Worm (Caenorhabditis elegans) whole organism, young adult: ENCODE measurements around the gene ptr-13.

Experiments
- B0035.1 ChIP-seq: sonication (generic microtip); optimal IDR thresholded peaks from 2 replicates; lab custom pipeline; 2016; ENCODE audit warnings: missing genetic modification characterization, mild to moderate bottlenecking, missing compliant biosample characterization, missing genotype, missing genetic modification reagents
- B0261.1 ChIP-seq: sonication (generic microtip); optimal IDR thresholded peaks from 2 replicates; lab custom pipeline; 2016; ENCODE audit warnings: mild to moderate bottlenecking, missing genetic modification characterization, moderate library complexity, missing compliant biosample characterization
- F22D6.2 ChIP-seq: sonication (generic microtip); optimal IDR thresholded peaks from 2 replicates; lab custom pipeline; 2016; ENCODE audit warnings: mild to moderate bottlenecking, missing genetic modification characterization, missing compliant biosample characterization
- F23B12.7 ChIP-seq: sonication (generic microtip); optimal IDR thresholded peaks from 2 replicates; lab custom pipeline; 2017; ENCODE audit warnings: missing genetic modification characterization, mild to moderate bottlenecking, missing compliant biosample characterization, antibody characterized with exemption, moderate library complexity; ENCODE audit not compliant: insufficient read depth
- K11D2.4 ChIP-seq: fragments of 200-800 bp; sonication (Bioruptor generic); IDR thresholded peaks from 2 replicates; pipeline ENCODE4 v1.3.6; 2022; ENCODE audit warnings: missing genetic modification reagents, missing genetic modification characterization, missing compliant biosample characterization
- K12H6.12 ChIP-seq: fragments of 200-800 bp; sonication (Bioruptor generic); optimal IDR thresholded peaks from 2 replicates; lab custom pipeline; 2018; ENCODE audit warnings: mild to moderate bottlenecking, missing genetic modification characterization, missing compliant biosample characterization
- Y53G8AR.9 ChIP-seq: fragments of 200-800 bp; sonication (Bioruptor generic); conservative IDR thresholded peaks from 2 replicates; pipeline ENCODE4 v1.3.6; 2022; ENCODE audit warnings: missing genetic modification reagents, missing genetic modification characterization, missing compliant biosample characterization
- ama-1 ChIP-seq, 3 experiments: fragments of 150-350 bp in 1 of 3; sonication (generic microtip) in 2 of 3; optimal IDR thresholded peaks; 2 replicates each; lab custom pipeline; 2014 to 2018; ENCODE audit warnings: missing biosample characterization in 2 of 3, missing genetic modification characterization in 2 of 3, missing genetic modification reagents in 2 of 3
- cebp-1 ChIP-seq, 2 experiments: fragments of 200-800 bp in 1 of 2; sonication (Bioruptor generic) in 1 of 2; sonication (generic microtip) in 1 of 2; IDR thresholded peaks in 1 of 2; optimal IDR thresholded peaks in 1 of 2; 2 replicates each; pipeline versions ENCODE4 v1.3.6 to Lab custom; 2017 to 2022; ENCODE audit warnings: missing compliant biosample characterization in 2 of 2, missing genetic modification characterization in 2 of 2, mild to moderate bottlenecking in 1 of 2, missing genetic modification reagents in 1 of 2, moderate library complexity in 1 of 2
- chd-7 ChIP-seq: sonication (generic microtip); optimal IDR thresholded peaks from 2 replicates; lab custom pipeline; 2016; ENCODE audit warnings: mild to moderate bottlenecking, missing genetic modification characterization, moderate library complexity, missing compliant biosample characterization
- die-1 ChIP-seq: sonication (generic microtip); optimal IDR thresholded peaks from 2 replicates; lab custom pipeline; 2016; ENCODE audit warnings: missing genotype, mild to moderate bottlenecking, missing genetic modification characterization, missing compliant biosample characterization
- dox-1 ChIP-seq: fragments of 200-800 bp; sonication (Bioruptor generic); IDR thresholded peaks from 2 replicates; pipeline ENCODE4 v1.3.6; 2022; ENCODE audit warnings: missing genetic modification reagents, missing genetic modification characterization, missing compliant biosample characterization
- egl-44 ChIP-seq: fragments of 200-800 bp; sonication (Bioruptor generic); IDR thresholded peaks from 2 replicates; pipeline ENCODE4 v1.3.6; 2022; ENCODE audit warnings: missing genetic modification reagents, missing genetic modification characterization, missing compliant biosample characterization
- egrh-3 ChIP-seq: fragments of 200-800 bp; sonication (Bioruptor generic); IDR thresholded peaks from 2 replicates; pipeline ENCODE4 v1.3.6; 2022; ENCODE audit warnings: missing genetic modification reagents, missing genetic modification characterization, missing compliant biosample characterization
- ekl-4 ChIP-seq: fragments of 200-800 bp; sonication (Bioruptor generic); IDR thresholded peaks from 2 replicates; pipeline ENCODE4 v1.3.6; 2022; ENCODE audit warnings: missing genetic modification reagents, missing genetic modification characterization, missing compliant biosample characterization
- hmg-1.2 ChIP-seq: fragments of 200-800 bp; sonication (Bioruptor generic); IDR thresholded peaks from 2 replicates; pipeline ENCODE4 v1.3.6; 2022; ENCODE audit warnings: missing genetic modification reagents, missing genetic modification characterization, missing compliant biosample characterization
- hsf-1 ChIP-seq: fragments of 200-800 bp; sonication (Bioruptor generic); IDR thresholded peaks from 2 replicates; pipeline ENCODE4 v1.3.6; 2022; ENCODE audit warnings: missing genetic modification reagents, missing genetic modification characterization, missing compliant biosample characterization
- let-607 ChIP-seq, 2 experiments: fragments of 200-800 bp in 1 of 2; sonication (Bioruptor generic) in 1 of 2; sonication (generic microtip) in 1 of 2; optimal IDR thresholded peaks; 2 replicates each; lab custom pipeline; 2016 to 2018; ENCODE audit warnings: mild to moderate bottlenecking in 2 of 2, missing compliant biosample characterization in 2 of 2, missing genetic modification characterization in 2 of 2, moderate library complexity in 2 of 2, missing genotype in 1 of 2
- lin-26 ChIP-seq: fragments of 200-800 bp; sonication (Bioruptor generic); IDR thresholded peaks from 2 replicates; pipeline ENCODE4 v1.3.6; 2022; ENCODE audit warnings: missing genetic modification reagents, missing genetic modification characterization, missing compliant biosample characterization
- lin-40 ChIP-seq: sonication (generic microtip); optimal IDR thresholded peaks from 2 replicates; lab custom pipeline; 2016; ENCODE audit warnings: missing genetic modification characterization, mild to moderate bottlenecking, missing compliant biosample characterization, missing genotype, missing genetic modification reagents
- lsl-1 ChIP-seq: fragments of 200-800 bp; sonication (Bioruptor generic); optimal IDR thresholded peaks from 2 replicates; lab custom pipeline; 2018; ENCODE audit warnings: mild to moderate bottlenecking, missing genetic modification characterization, moderate library complexity, missing compliant biosample characterization
- lsy-27 ChIP-seq: sonication (generic microtip); optimal IDR thresholded peaks from 2 replicates; lab custom pipeline; 2017; ENCODE audit warnings: missing genetic modification characterization, mild to moderate bottlenecking, missing compliant biosample characterization, antibody characterized with exemption, missing genotype, borderline replicate concordance; ENCODE audit not compliant: insufficient read depth
- madf-3 ChIP-seq: fragments of 200-800 bp; sonication (Bioruptor generic); IDR thresholded peaks from 2 replicates; pipeline ENCODE4 v1.3.6; 2022; ENCODE audit warnings: missing genetic modification reagents, missing genetic modification characterization, missing compliant biosample characterization
- madf-6 ChIP-seq: fragments of 200-800 bp; sonication (Bioruptor generic); IDR thresholded peaks from 2 replicates; pipeline ENCODE4 v1.3.6; 2022; ENCODE audit warnings: missing genetic modification reagents, missing genetic modification characterization, missing compliant biosample characterization
- madf-8 ChIP-seq: fragments of 200-800 bp; sonication (Bioruptor generic); conservative IDR thresholded peaks from 2 replicates; pipeline ENCODE4 v1.3.6; 2022; ENCODE audit warnings: missing genetic modification reagents, missing genetic modification characterization, missing compliant biosample characterization
- mcd-1 ChIP-seq: fragments of 200-800 bp; sonication (Bioruptor generic); IDR thresholded peaks from 2 replicates; pipeline ENCODE4 v1.3.6; 2022; ENCODE audit warnings: missing genetic modification reagents, missing genetic modification characterization, missing compliant biosample characterization
- mel-28 ChIP-seq: sonication (generic microtip); optimal IDR thresholded peaks from 2 replicates; lab custom pipeline; 2016; ENCODE audit warnings: borderline replicate concordance, mild to moderate bottlenecking, missing genetic modification characterization, missing compliant biosample characterization
- nhr-27 ChIP-seq: fragments of 200-800 bp; sonication (Bioruptor generic); optimal IDR thresholded peaks from 2 replicates; lab custom pipeline; 2018; ENCODE audit warnings: mild to moderate bottlenecking, missing genetic modification characterization, moderate library complexity, missing compliant biosample characterization
- nhr-80 ChIP-seq: sonication (generic microtip); optimal IDR thresholded peaks from 2 replicates; lab custom pipeline; 2016; ENCODE audit warnings: missing genetic modification characterization, missing compliant biosample characterization
- nhr-90 ChIP-seq: sonication (generic microtip); optimal IDR thresholded peaks from 2 replicates; lab custom pipeline; 2016; ENCODE audit warnings: missing genotype, mild to moderate bottlenecking, missing genetic modification characterization, missing compliant biosample characterization
- sea-2 ChIP-seq: fragments of 200-800 bp; sonication (Bioruptor generic); IDR thresholded peaks from 2 replicates; pipeline ENCODE4 v1.3.6; 2022; ENCODE audit warnings: missing genetic modification characterization, missing compliant biosample characterization
- snpc-1.1 ChIP-seq: sonication (generic microtip); optimal IDR thresholded peaks from 2 replicates; lab custom pipeline; 2017; ENCODE audit warnings: missing genetic modification characterization, mild to moderate bottlenecking, missing compliant biosample characterization, antibody characterized with exemption, moderate library complexity, missing genotype, missing genetic modification reagents; ENCODE audit not compliant: insufficient read depth
- tbp1 ChIP-seq: fragments of 200-800 bp; sonication (Bioruptor generic); optimal IDR thresholded peaks from 2 replicates; lab custom pipeline; 2018; ENCODE audit warnings: mild to moderate bottlenecking, missing genetic modification characterization, missing compliant biosample characterization
- tbx-9 ChIP-seq: sonication (generic microtip); optimal IDR thresholded peaks from 2 replicates; lab custom pipeline; 2016; ENCODE audit warnings: borderline replicate concordance, missing genetic modification characterization, inconsistent platforms, missing compliant biosample characterization
- unc-62 ChIP-seq: fragments of 150-350 bp; optimal IDR thresholded peaks from 2 replicates; lab custom pipeline; 2014; ENCODE audit warnings: missing biosample characterization, missing genetic modification reagents, missing genetic modification characterization
- ztf-18 ChIP-seq: sonication (generic microtip); optimal IDR thresholded peaks from 2 replicates; lab custom pipeline; 2016; ENCODE audit warnings: missing genotype, mild to moderate bottlenecking, missing genetic modification characterization, missing compliant biosample characterization

ptr-13 gene

DNA sequence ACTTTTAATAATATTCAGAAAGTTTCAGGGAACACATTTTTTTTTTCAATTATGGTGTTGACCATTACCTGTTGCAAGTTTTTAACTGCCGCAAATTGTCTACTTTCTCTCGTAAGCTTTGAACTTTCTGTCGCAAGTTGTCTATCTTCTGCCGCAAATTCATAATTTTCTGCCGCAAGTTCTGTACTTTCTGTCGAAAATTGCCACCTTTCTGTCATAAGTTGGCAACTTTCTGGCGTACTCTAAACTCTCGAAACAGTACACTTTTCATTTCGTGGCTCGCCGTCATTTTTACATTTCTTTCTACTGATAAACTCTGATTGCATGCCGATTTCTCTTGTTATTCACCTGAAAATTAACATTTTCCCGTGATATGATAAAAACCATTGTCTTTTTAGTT lies 6.9 kb downstream of the ptr-13 start (continued):
- TF ChIP-seq tbx-9, result no peak
- TF ChIP-seq, all 124 proteins: peak for 0

DNA sequence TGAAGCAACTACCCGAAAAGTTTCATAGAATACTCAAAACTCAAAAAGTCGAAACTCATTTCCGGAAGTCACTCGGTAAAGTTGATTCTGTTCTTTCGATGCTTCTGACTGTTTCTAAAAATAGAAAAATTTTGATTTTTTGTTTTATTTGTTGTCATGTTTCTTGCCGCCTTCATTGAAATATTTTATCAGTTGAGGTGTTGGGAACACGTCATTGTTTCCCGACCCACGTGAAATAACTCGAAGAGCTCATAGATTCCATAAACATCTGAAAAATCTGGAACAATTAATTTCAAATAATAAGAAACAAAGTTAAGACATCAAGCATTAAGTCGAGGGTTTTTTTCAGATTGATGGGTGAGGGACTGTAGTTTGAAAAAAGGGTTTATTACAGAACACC lies 7.3 kb downstream of the ptr-13 start:
- no peak for TF ChIP-seq mel-28
- TF ChIP-seq lsy-27 (tag; lab: Kevin White, UChicago), result no peak
- TF ChIP-seq egl-44 (GFP tag; lab: Robert Waterston, UW), result no peak
- TF ChIP-seq let-607 (tag; optimal IDR thresholded peaks at IDR 0.05; lab: Kevin White, UChicago), result no peak
- TF ChIP-seq nhr-90 (tag; lab: Kevin White, UChicago), result no peak
- TF ChIP-seq lin-40 (tag; lab: Kevin White, UChicago), result no peak
- no peak for TF ChIP-seq lin-26 (GFP tag; lab: Robert Waterston, UW)
- TF ChIP-seq sea-2 (GFP tag; lab: Robert Waterston, UW), result no peak
- no peak for TF ChIP-seq mcd-1
- TF ChIP-seq ekl-4 (GFP tag; lab: Robert Waterston, UW), result no peak
- TF ChIP-seq K12H6.12, result no peak
- TF ChIP-seq B0035.1 (tag; lab: Kevin White, UChicago), result no peak
- no peak for TF ChIP-seq ztf-18 (tag; lab: Kevin White, UChicago)
- no peak for TF ChIP-seq B0261.1 (tag; lab: Kevin White, UChicago)
- TF ChIP-seq madf-3 (GFP tag; lab: Robert Waterston, UW), result no peak

- TF ChIP-seq cebp-1 (GFP tag; IDR thresholded peaks at IDR 0.05; lab: Robert Waterston, UW), result peak; percentile 33; the same call in 1 of the 2 replicates
- peak; percentile 56 for TF ChIP-seq cebp-1 (tag; optimal IDR thresholded peaks at IDR 0.05; lab: Kevin White, UChicago)
- TF ChIP-seq nhr-80, result peak; percentile 74
- peak; percentile 46 for TF ChIP-seq F23B12.7 (tag; lab: Kevin White, UChicago)
- TF ChIP-seq tbp1 (GFP tag; lab: Kevin White, UChicago), result peak; percentile 19
- no peak for TF ChIP-seq madf-8
- TF ChIP-seq let-607 (tag; optimal IDR thresholded peaks at IDR 0.05; lab: Kevin White, UChicago), result peak in 1 of 2 experiments; percentile 10
- peak; percentile 9 for TF ChIP-seq unc-62 (GFP tag; lab: Kevin White, UChicago)
- TF ChIP-seq K12H6.12, result no peak
Observed at ce11 chrII:11153800-11154199, 8.5 kb downstream of the ptr-13 start.

- TF ChIP-seq dox-1 (GFP tag; lab: Robert Waterston, UW) (0 out of 2 replicates have a peak, but pooled peaks have one; percentile 11), ekl-4 (GFP tag; lab: Robert Waterston, UW) (no peak), Y53G8AR.9 (GFP tag; lab: Robert Waterston, UW) (peak; percentile 31; the same call in 1 of the 2 replicates), nhr-80 (peak; percentile 60)
Observed at ce11 chrII:11153080-11153479, 9.2 kb downstream of the ptr-13 start.

- no peak for TF ChIP-seq mel-28
- TF ChIP-seq ama-1 (optimal IDR thresholded peaks at IDR 0.05; lab: Kevin White, UChicago), result no peak
- TF ChIP-seq ama-1 (GFP tag; optimal IDR thresholded peaks at IDR 0.05; lab: Kevin White, UChicago), result no peak
- TF ChIP-seq snpc-1.1 (tag; lab: Kevin White, UChicago), result no peak
- no peak for TF ChIP-seq madf-6 (GFP tag; lab: Robert Waterston, UW)
- TF ChIP-seq, all 124 proteins: peak for 0
Observed at ce11 chrII:11152495-11152894, 9.8 kb downstream of the ptr-13 start, which contains the start of gene pqm-1. Gene pqm-1 (minus strand): TSS chrII:11152595.

DNA sequence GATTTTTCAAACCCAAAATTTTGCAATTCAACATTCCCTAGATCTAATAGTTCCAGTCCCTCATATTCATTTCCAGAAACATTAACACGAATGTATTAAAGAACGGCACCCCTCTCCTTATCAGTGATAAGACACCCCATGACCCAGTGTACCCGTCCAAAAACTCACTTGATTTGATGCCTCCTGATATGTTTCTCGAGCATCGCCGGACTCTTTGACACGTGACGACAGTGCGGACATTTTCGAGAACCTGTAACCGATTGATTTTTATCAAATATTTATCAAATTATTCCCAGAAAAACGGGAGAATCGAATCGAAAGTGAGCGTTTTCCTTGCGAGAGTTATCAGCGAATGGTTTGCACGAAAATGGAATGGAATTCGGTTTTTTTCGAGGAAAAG lies 11.3 kb downstream of the ptr-13 start:
- TF ChIP-seq chd-7 (peak; percentile 33), lin-40 (tag; lab: Kevin White, UChicago) (no peak), mcd-1 (no peak), B0261.1 (tag; lab: Kevin White, UChicago) (no peak), egrh-3 (no peak), die-1 (no peak), hmg-1.2 (GFP tag; lab: Robert Waterston, UW) (no peak), ama-1 (optimal IDR thresholded peaks at IDR 0.05; lab: Kevin White, UChicago) (no peak), ama-1 (GFP tag; optimal IDR thresholded peaks at IDR 0.05; lab: Kevin White, UChicago) (no peak), K11D2.4 (GFP tag; lab: Robert Waterston, UW) (0 out of 2 replicates have a peak, but pooled peaks have one; percentile 28), hsf-1 (GFP tag; lab: Robert Waterston, UW) (peak; percentile 64; the same call in 1 of the 2 replicates), F22D6.2 (tag; lab: Kevin White, UChicago) (no peak), cebp-1 (GFP tag; IDR thresholded peaks at IDR 0.05; lab: Robert Waterston, UW) (no peak), cebp-1 (tag; optimal IDR thresholded peaks at IDR 0.05; lab: Kevin White, UChicago) (peak; percentile 66), lsl-1 (no peak), nhr-27 (tag; lab: Kevin White, UChicago) (no peak), nhr-90 (tag; lab: Kevin White, UChicago) (peak; percentile 26)
